Fruit fly (Drosophila melanogaster) whole organism, embryonic: ENCODE results near the gene synr.

Experiments used
- Bdp1 ChIP-seq: fragments of 200-800 bp; sonication (Bioruptor generic); optimal IDR thresholded peaks from 3 replicates; lab custom pipeline; 2016; ENCODE audit warnings: missing biosample characterization, missing genetic modification characterization
- Bteb2 ChIP-seq: fragments of 200-800 bp; sonication (Bioruptor generic); optimal IDR thresholded peaks from 2 replicates; lab custom pipeline; 2016; ENCODE audit warnings: missing biosample characterization, missing genetic modification characterization
- CG10209 ChIP-seq: fragments of 200-800 bp; sonication (Bioruptor generic); optimal IDR thresholded peaks from 3 replicates; lab custom pipeline; 2017; ENCODE audit warnings: missing biosample characterization, mild to moderate bottlenecking, missing genetic modification characterization, missing genetic modification reagents
- CG10274 ChIP-seq: fragments of 200-800 bp; sonication (Bioruptor generic); optimal IDR thresholded peaks from 3 replicates; lab custom pipeline; 2017; ENCODE audit warnings: missing biosample characterization, mild to moderate bottlenecking, missing genetic modification characterization
- CG11504 ChIP-seq: fragments of 200-800 bp; sonication (Bioruptor generic); optimal IDR thresholded peaks from 3 replicates; lab custom pipeline; 2019; ENCODE audit warnings: missing biosample characterization, mild to moderate bottlenecking, missing genetic modification characterization, moderate library complexity
- CG12391 ChIP-seq: fragments of 200-800 bp; sonication (Bioruptor generic); optimal IDR thresholded peaks from 3 replicates; lab custom pipeline; 2018; ENCODE audit warnings: missing biosample characterization, mild to moderate bottlenecking, missing genetic modification characterization, moderate library complexity
- CG17328 ChIP-seq: fragments of 200-800 bp; sonication (Bioruptor generic); IDR thresholded peaks from 2 replicates; pipeline ENCODE4 v1.3.6; 2022; ENCODE audit warnings: missing biosample characterization, missing genetic modification characterization
- CG17359 ChIP-seq: fragments of 200-800 bp; sonication (Bioruptor generic); optimal IDR thresholded peaks from 3 replicates; lab custom pipeline; 2018; ENCODE audit warnings: missing biosample characterization, mild to moderate bottlenecking, missing genetic modification characterization, moderate library complexity
- CG17385 ChIP-seq: fragments of 200-800 bp; sonication (Bioruptor generic); optimal IDR thresholded peaks from 3 replicates; lab custom pipeline; 2018; ENCODE audit warnings: missing biosample characterization, mild to moderate bottlenecking, missing genetic modification characterization
- CG18011 ChIP-seq: fragments of 200-800 bp; sonication (Bioruptor generic); optimal IDR thresholded peaks from 2 replicates; lab custom pipeline; 2017; ENCODE audit warnings: missing biosample characterization, missing genetic modification characterization, mild to moderate bottlenecking, moderate library complexity, missing genotype
- CG2712 ChIP-seq: fragments of 200-800 bp; optimal IDR thresholded peaks from 3 replicates; lab custom pipeline; 2019; ENCODE audit warnings: missing biosample characterization, mild to moderate bottlenecking, missing genetic modification characterization, moderate library complexity
- CG2875 ChIP-seq: fragments of 200-800 bp; sonication (Bioruptor generic); optimal IDR thresholded peaks from 2 replicates; lab custom pipeline; 2017; ENCODE audit warnings: missing biosample characterization, mild to moderate bottlenecking, missing genetic modification characterization, missing genetic modification reagents
- CG30020 ChIP-seq: fragments of 200-800 bp; optimal IDR thresholded peaks from 2 replicates; lab custom pipeline; 2019; ENCODE audit warnings: missing biosample characterization, mild to moderate bottlenecking, missing genetic modification characterization, moderate library complexity
- CG32532 ChIP-seq: fragments of 200-800 bp; sonication (Bioruptor generic); IDR thresholded peaks from 2 replicates; pipeline ENCODE4 v1.3.6; 2022; ENCODE audit warnings: missing biosample characterization, missing genetic modification characterization
- CG33213 ChIP-seq: fragments of 200-800 bp; sonication (Bioruptor generic); optimal IDR thresholded peaks from 3 replicates; lab custom pipeline; 2016; ENCODE audit warnings: missing biosample characterization, missing genetic modification characterization
- CG4617 ChIP-seq: fragments of 200-800 bp; sonication (Bioruptor generic); optimal IDR thresholded peaks from 3 replicates; lab custom pipeline; 2016; ENCODE audit warnings: missing biosample characterization, missing genetic modification characterization, borderline replicate concordance
- CG7839 ChIP-seq: fragments of 200-800 bp; sonication (Bioruptor generic); optimal IDR thresholded peaks from 3 replicates; lab custom pipeline; 2018; ENCODE audit warnings: missing biosample characterization, mild to moderate bottlenecking, missing genetic modification characterization, moderate library complexity
- CG8765 ChIP-seq: fragments of 200-800 bp; sonication (Bioruptor generic); IDR thresholded peaks from 2 replicates; pipeline ENCODE4 v1.3.6; 2022; ENCODE audit warnings: missing biosample characterization, missing genetic modification characterization
- CG9932 ChIP-seq: fragments of 200-800 bp; sonication (Bioruptor generic); IDR thresholded peaks from 2 replicates; pipeline ENCODE4 v1.3.6; 2022; ENCODE audit warnings: missing biosample characterization, missing genetic modification characterization
- HmgD ChIP-seq: fragments of 200-800 bp; sonication (Bioruptor generic); optimal IDR thresholded peaks from 3 replicates; lab custom pipeline; 2016; ENCODE audit warnings: missing biosample characterization, missing genetic modification characterization
- Hsf ChIP-seq: fragments of 200-800 bp; sonication (Bioruptor generic); optimal IDR thresholded peaks from 3 replicates; lab custom pipeline; 2016; ENCODE audit warnings: missing biosample characterization, missing genetic modification characterization
- NfI ChIP-seq: fragments of 200-800 bp; sonication (Bioruptor generic); optimal IDR thresholded peaks from 3 replicates; lab custom pipeline; 2018; ENCODE audit warnings: missing biosample characterization, mild to moderate bottlenecking, missing genetic modification characterization, moderate library complexity
- Oaz ChIP-seq: fragments of 200-800 bp; sonication (Bioruptor generic); IDR thresholded peaks from 2 replicates; pipeline ENCODE4 v1.3.6; 2022; ENCODE audit warnings: missing biosample characterization, missing genetic modification characterization
- Xbp1 ChIP-seq: fragments of 200-800 bp; sonication (Bioruptor generic); optimal IDR thresholded peaks from 3 replicates; lab custom pipeline; 2016; ENCODE audit warnings: missing biosample characterization, mild to moderate bottlenecking, missing genetic modification characterization
- ash1 ChIP-seq: fragments of 200-800 bp; sonication (Bioruptor generic); optimal IDR thresholded peaks from 2 replicates; lab custom pipeline; 2018; ENCODE audit warnings: missing biosample characterization, mild to moderate bottlenecking, missing genetic modification characterization
- bab2 ChIP-seq: fragments of 200-800 bp; sonication (Bioruptor generic); optimal IDR thresholded peaks from 2 replicates; lab custom pipeline; 2016; ENCODE audit warnings: missing biosample characterization, missing genetic modification characterization
- chm ChIP-seq: fragments of 200-800 bp; sonication (Bioruptor generic); IDR thresholded peaks from 2 replicates; pipeline ENCODE4 v1.3.6; 2022; ENCODE audit warnings: missing biosample characterization, missing genetic modification characterization
- chn ChIP-seq: fragments of 200-800 bp; sonication (Bioruptor generic); optimal IDR thresholded peaks from 2 replicates; lab custom pipeline; 2016; ENCODE audit warnings: missing biosample characterization, missing genetic modification characterization
- crol ChIP-seq: fragments of 200-800 bp; sonication (Bioruptor generic); IDR thresholded peaks from 2 replicates; pipeline ENCODE4 v1.3.6; 2022; ENCODE audit warnings: missing biosample characterization, missing genetic modification characterization
- dmrt99B ChIP-seq: fragments of 200-800 bp; sonication (Bioruptor generic); optimal IDR thresholded peaks from 2 replicates; lab custom pipeline; 2018; ENCODE audit warnings: missing biosample characterization, mild to moderate bottlenecking, missing genetic modification characterization, moderate library complexity
- eve ChIP-seq, 2 experiments: fragments of >200 bp; optimal IDR thresholded peaks; 2 replicates each; lab custom pipeline; 2017; ENCODE audit warnings: missing biosample characterization in 2 of 2, missing genetic modification characterization in 2 of 2
- eyg ChIP-seq: fragments of 200-800 bp; sonication (Bioruptor generic); optimal IDR thresholded peaks from 3 replicates; lab custom pipeline; 2016; ENCODE audit warnings: missing biosample characterization, missing genetic modification characterization
- ftz-f1 ChIP-seq: fragments of 200-800 bp; sonication (Bioruptor generic); optimal IDR thresholded peaks from 2 replicates; lab custom pipeline; 2016; ENCODE audit warnings: missing biosample characterization, missing genetic modification characterization
- grau ChIP-seq: fragments of 200-800 bp; optimal IDR thresholded peaks from 3 replicates; lab custom pipeline; 2019; ENCODE audit warnings: missing biosample characterization, mild to moderate bottlenecking, missing genetic modification characterization, moderate library complexity
- gsb-n ChIP-seq: fragments of 200-800 bp; sonication (Bioruptor generic); optimal IDR thresholded peaks from 3 replicates; lab custom pipeline; 2018; ENCODE audit warnings: missing biosample characterization, mild to moderate bottlenecking, missing genetic modification characterization
- insv ChIP-seq, 2 experiments: fragments of 200-800 bp; sonication (Bioruptor generic); optimal IDR thresholded peaks; 3 replicates each; lab custom pipeline; 2016 to 2018; ENCODE audit warnings: missing biosample characterization in 2 of 2, missing genetic modification characterization in 2 of 2
- kni ChIP-seq: fragments of 200-800 bp; sonication (Bioruptor generic); optimal IDR thresholded peaks from 3 replicates; lab custom pipeline; 2017; ENCODE audit warnings: mild to moderate bottlenecking, missing biosample characterization, missing genetic modification reagents, missing genetic modification characterization
- nmo ChIP-seq: fragments of 200-800 bp; sonication (Bioruptor generic); optimal IDR thresholded peaks from 2 replicates; lab custom pipeline; 2018; ENCODE audit warnings: missing biosample characterization, mild to moderate bottlenecking, missing genetic modification characterization, moderate library complexity
- onecut ChIP-seq: fragments of 200-800 bp; sonication (Bioruptor generic); IDR thresholded peaks from 2 replicates; pipeline ENCODE4 v1.3.6; 2022; ENCODE audit warnings: missing biosample characterization, missing genetic modification characterization
- pita ChIP-seq: fragments of 200-800 bp; sonication (Bioruptor generic); optimal IDR thresholded peaks from 2 replicates; lab custom pipeline; 2017; ENCODE audit warnings: missing biosample characterization, mild to moderate bottlenecking, missing genetic modification characterization
- pnt ChIP-seq: fragments of 200-800 bp; sonication (Bioruptor generic); optimal IDR thresholded peaks from 3 replicates; lab custom pipeline; 2016; ENCODE audit warnings: missing biosample characterization, missing genetic modification characterization
- ro ChIP-seq: fragments of 200-800 bp; sonication (Bioruptor generic); IDR thresholded peaks from 2 replicates; pipeline ENCODE4 v1.3.6; 2022; ENCODE audit warnings: missing biosample characterization, missing genetic modification characterization
- row ChIP-seq: fragments of 200-800 bp; sonication (Bioruptor generic); IDR thresholded peaks from 3 replicates; pipeline ENCODE4 v1.3.6; 2022; ENCODE audit warnings: missing biosample characterization, missing genetic modification characterization
- salm ChIP-seq: fragments of 200-800 bp; sonication (Bioruptor generic); optimal IDR thresholded peaks from 2 replicates; lab custom pipeline; 2018; ENCODE audit warnings: missing biosample characterization, mild to moderate bottlenecking, missing genetic modification characterization
- slp2 ChIP-seq: fragments of 200-800 bp; sonication (Bioruptor generic); optimal IDR thresholded peaks from 2 replicates; lab custom pipeline; 2016; ENCODE audit warnings: missing biosample characterization, missing genetic modification characterization
- tap ChIP-seq: fragments of 200-800 bp; optimal IDR thresholded peaks from 3 replicates; lab custom pipeline; 2019; ENCODE audit warnings: missing biosample characterization, mild to moderate bottlenecking, missing genetic modification characterization, moderate library complexity
- tin ChIP-seq: fragments of 200-800 bp; sonication (Bioruptor generic); optimal IDR thresholded peaks from 3 replicates; lab custom pipeline; 2016; ENCODE audit warnings: missing biosample characterization, missing genetic modification characterization
- trem ChIP-seq: fragments of 200-800 bp; optimal IDR thresholded peaks from 3 replicates; lab custom pipeline; 2019; ENCODE audit warnings: missing biosample characterization, mild to moderate bottlenecking, missing genetic modification characterization, moderate library complexity
- usp ChIP-seq: fragments of >200 bp; optimal IDR thresholded peaks from 2 replicates; lab custom pipeline; 2017; ENCODE audit warnings: missing biosample characterization, missing genetic modification characterization
- vnd ChIP-seq: fragments of 200-800 bp; sonication (Bioruptor generic); IDR thresholded peaks from 3 replicates; pipeline ENCODE4 v1.3.6; 2022; ENCODE audit warnings: missing biosample characterization, missing genetic modification characterization; ENCODE audit not compliant: partially characterized antibody
- wek ChIP-seq: fragments of 200-800 bp; sonication (Bioruptor generic); optimal IDR thresholded peaks from 3 replicates; lab custom pipeline; 2018; ENCODE audit warnings: missing biosample characterization, mild to moderate bottlenecking, missing genetic modification characterization, moderate library complexity

synr gene

dm6 chr2L:4971329-4971798 is 28.8 kb downstream of the synr start, which contains the start of gene CG14043 (continued):
- TF ChIP-seq ftz-f1 (GFP tag; lab: Kevin White, UChicago) = peak; percentile 21
- TF ChIP-seq Bteb2 (GFP tag; lab: Kevin White, UChicago) = peak; percentile 36
- TF ChIP-seq chm (GFP tag; lab: Robert Waterston, UW) = no peak
- TF ChIP-seq kni = no peak
- peak; percentile 48 for TF ChIP-seq Hsf
- TF ChIP-seq salm = no peak
- TF ChIP-seq pita = peak; percentile 62
- no peak for TF ChIP-seq CG10274 (GFP tag; lab: Kevin White, UChicago)
- TF ChIP-seq CG8765 (GFP tag; lab: Robert Waterston, UW) = no peak
- TF ChIP-seq tin (GFP tag; lab: Kevin White, UChicago) = peak; percentile 4
- TF ChIP-seq chn = peak; percentile 37
- TF ChIP-seq CG30020 (tag; lab: Kevin White, UChicago) = peak; percentile 44
- no peak for TF ChIP-seq slp2 (GFP tag; lab: Kevin White, UChicago)
- peak; percentile 61 for TF ChIP-seq HmgD (GFP tag; lab: Kevin White, UChicago)
- TF ChIP-seq CG12391 = peak; percentile 74
- no peak for TF ChIP-seq dmrt99B
- peak; percentile 10 for TF ChIP-seq CG17359
- TF ChIP-seq NfI = no peak
- 0 out of 2 replicates have a peak, but pooled peaks have one; percentile 21 for TF ChIP-seq CG32532
- no peak for TF ChIP-seq usp
- peak; percentile 92 for TF ChIP-seq CG4617 (GFP tag; lab: Kevin White, UChicago)
- no peak for TF ChIP-seq onecut (GFP tag; lab: Robert Waterston, UW)
- TF ChIP-seq CG18011 = no peak
- TF ChIP-seq CG11504 (tag; lab: Kevin White, UChicago) = no peak
- TF ChIP-seq ash1 (GFP tag; lab: Kevin White, UChicago) = no peak
- TF ChIP-seq CG10209 (GFP tag; lab: Kevin White, UChicago) = no peak
- no peak for TF ChIP-seq bab2
- no peak for TF ChIP-seq eyg
- TF ChIP-seq nmo (GFP tag; lab: Kevin White, UChicago) = peak; percentile 80
- TF ChIP-seq CG17328 (GFP tag; lab: Robert Waterston, UW) = no peak
- peak; percentile 61 for TF ChIP-seq CG33213 (GFP tag; lab: Kevin White, UChicago)
- no peak for TF ChIP-seq crol (GFP tag; lab: Robert Waterston, UW)
- TF ChIP-seq tap (tag; lab: Kevin White, UChicago) = no peak
- TF ChIP-seq CG9932 (GFP tag; lab: Robert Waterston, UW) = peak; percentile 37; the same call in 1 of the 2 replicates
- peak; percentile 31 for TF ChIP-seq grau
- TF ChIP-seq wek (GFP tag; lab: Kevin White, UChicago) = no peak
- TF ChIP-seq gsb-n (tag; lab: Kevin White, UChicago) = no peak
- TF ChIP-seq CG7839 = no peak
- peak; percentile 36 for TF ChIP-seq Xbp1 (GFP tag; lab: Kevin White, UChicago)
- TF ChIP-seq eve (GFP tag; optimal IDR thresholded peaks at IDR 0.05; lab: Kevin White, UChicago) = no peak
- TF ChIP-seq trem (tag; lab: Kevin White, UChicago) = peak; percentile 86
- TF ChIP-seq CG17385 (GFP tag; lab: Kevin White, UChicago) = no peak
- no peak for TF ChIP-seq pnt (GFP tag; lab: Kevin White, UChicago)
- TF ChIP-seq insv (GFP tag; optimal IDR thresholded peaks at IDR 0.05; lab: Kevin White, UChicago) = peak in 1 of 2 experiments; percentile 19
- TF ChIP-seq row (GFP tag; lab: Robert Waterston, UW) = peak; percentile 55
- no peak for TF ChIP-seq ro
- no peak for TF ChIP-seq Oaz (GFP tag; lab: Robert Waterston, UW)
- TF ChIP-seq Bdp1 = no peak
- no peak for TF ChIP-seq vnd
- TF ChIP-seq CG2712 (tag; lab: Kevin White, UChicago) = peak; percentile 69
- TF ChIP-seq CG2875 (GFP tag; lab: Kevin White, UChicago) = no peak
